Worm (Caenorhabditis elegans) whole organism, L2 larva: ENCODE measurements around the gene nhr-146.

Source experiments
- F13H6.1 ChIP-seq: sonication (generic microtip); optimal IDR thresholded peaks from 2 replicates; lab custom pipeline; 2016; ENCODE audit warnings: missing genetic modification characterization, missing compliant biosample characterization
- ZK546.5 ChIP-seq: sonication (generic microtip); optimal IDR thresholded peaks from 2 replicates; lab custom pipeline; 2017; ENCODE audit warnings: missing biosample characterization, missing genetic modification characterization
- egl-27 ChIP-seq: sonication (generic microtip); optimal IDR thresholded peaks from 3 replicates; lab custom pipeline; 2017; ENCODE audit warnings: missing biosample characterization, missing genetic modification reagents, missing genetic modification characterization
- elt-1 ChIP-seq: fragments of 150-350 bp; optimal IDR thresholded peaks from 2 replicates; lab custom pipeline; 2014; ENCODE audit warnings: missing biosample characterization, missing genetic modification characterization
- lin-39 ChIP-seq: fragments of 150-350 bp; optimal IDR thresholded peaks from 2 replicates; lab custom pipeline; 2014; ENCODE audit warnings: missing biosample characterization, missing genetic modification reagents, missing genetic modification characterization
- lsy-2 ChIP-seq, 2 experiments: fragments of 150-350 bp in 1 of 2; sonication (generic microtip) in 1 of 2; optimal IDR thresholded peaks; 2 replicates each; lab custom pipeline; 2014 to 2017; ENCODE audit warnings: missing biosample characterization in 2 of 2, missing genetic modification characterization in 2 of 2
- mab-5 ChIP-seq: fragments of 150-350 bp; optimal IDR thresholded peaks from 2 replicates; lab custom pipeline; 2014; ENCODE audit warnings: missing biosample characterization, missing genetic modification characterization
- nhr-12 ChIP-seq: fragments of 150-350 bp; optimal IDR thresholded peaks from 2 replicates; lab custom pipeline; 2014; ENCODE audit warnings: missing biosample characterization, missing genetic modification characterization
- nhr-237 ChIP-seq: fragments of 150-350 bp; optimal IDR thresholded peaks from 2 replicates; lab custom pipeline; 2014; ENCODE audit warnings: missing biosample characterization, missing genetic modification characterization
- sma-9 ChIP-seq, 2 experiments: fragments of 150-350 bp in 1 of 2; sonication (generic microtip) in 1 of 2; optimal IDR thresholded peaks; 2 replicates each; lab custom pipeline; 2014 to 2016; ENCODE audit warnings: missing genetic modification characterization in 2 of 2, mild to moderate bottlenecking in 1 of 2, missing biosample characterization in 1 of 2, missing compliant biosample characterization in 1 of 2, missing genetic modification reagents in 1 of 2, moderate library complexity in 1 of 2
- unc-39 ChIP-seq: fragments of 150-350 bp; optimal IDR thresholded peaks from 2 replicates; lab custom pipeline; 2014; ENCODE audit warnings: missing biosample characterization, missing genetic modification characterization
- zag-1 ChIP-seq: fragments of 150-350 bp; optimal IDR thresholded peaks from 2 replicates; lab custom pipeline; 2014; ENCODE audit warnings: missing biosample characterization, missing genetic modification characterization
- ztf-11 ChIP-seq: sonication (generic microtip); optimal IDR thresholded peaks from 2 replicates; lab custom pipeline; 2017; ENCODE audit warnings: missing biosample characterization, missing genetic modification characterization

ce11 chrIV:1676926-1677325, 50.3 kb downstream of the nhr-146 start:
- no peak for TF ChIP-seq ztf-11 (tag; lab: Kevin White, UChicago)
- no peak for TF ChIP-seq nhr-12
- TF ChIP-seq unc-39 (tag; lab: Kevin White, UChicago) = no peak
- TF ChIP-seq ZK546.5 (tag; lab: Kevin White, UChicago) = no peak
- TF ChIP-seq mab-5 (tag; lab: Kevin White, UChicago) = no peak
- no peak for TF ChIP-seq lin-39 (tag; lab: Kevin White, UChicago)
- TF ChIP-seq F13H6.1 = no peak
- TF ChIP-seq zag-1 (tag; lab: Kevin White, UChicago) = no peak
- no peak for TF ChIP-seq egl-27 (tag; lab: Kevin White, UChicago)
- no peak for TF ChIP-seq sma-9 (GFP tag; optimal IDR thresholded peaks at IDR 0.05; lab: Kevin White, UChicago)
- TF ChIP-seq sma-9 (tag; optimal IDR thresholded peaks at IDR 0.05; lab: Kevin White, UChicago) = no peak
- TF ChIP-seq lsy-2 (tag; optimal IDR thresholded peaks at IDR 0.05; lab: Kevin White, UChicago) = no peak
- TF ChIP-seq nhr-237 (tag; lab: Kevin White, UChicago) = no peak
- no peak for TF ChIP-seq elt-1
